Fruit fly (Drosophila melanogaster) whole organism, embryonic: ENCODE data around the gene CG13404.
A peak's percentile ranks its signal among the peaks of the same experiment; 100 is the strongest.

ENCODE experiments used
- Ada2b ChIP-seq: fragments of 200-800 bp; sonication (Bioruptor generic); IDR thresholded peaks from 2 replicates; pipeline ENCODE4 v1.3.6; 2022; ENCODE audit warnings: missing biosample characterization, missing genetic modification characterization
- Aef1 ChIP-seq: fragments of 200-800 bp; sonication (Bioruptor generic); IDR thresholded peaks from 3 replicates; pipeline ENCODE4 v1.3.6; 2022; ENCODE audit warnings: missing biosample characterization, missing genetic modification characterization
- Atf3 ChIP-seq: fragments of 200-800 bp; sonication (Bioruptor generic); optimal IDR thresholded peaks from 3 replicates; lab custom pipeline; 2016; ENCODE audit warnings: missing biosample characterization, missing genetic modification characterization
- Atf6 ChIP-seq: fragments of 200-800 bp; sonication (Bioruptor generic); IDR thresholded peaks from 2 replicates; pipeline ENCODE4 v1.3.6; 2022; ENCODE audit warnings: missing biosample characterization, missing genetic modification characterization
- CG10274 ChIP-seq: fragments of 200-800 bp; sonication (Bioruptor generic); optimal IDR thresholded peaks from 3 replicates; lab custom pipeline; 2017; ENCODE audit warnings: missing biosample characterization, mild to moderate bottlenecking, missing genetic modification characterization
- CG10431 ChIP-seq: fragments of 200-800 bp; sonication (Bioruptor generic); optimal IDR thresholded peaks from 3 replicates; lab custom pipeline; 2018; ENCODE audit warnings: missing biosample characterization, mild to moderate bottlenecking, missing genetic modification characterization
- CG12219 ChIP-seq: fragments of 200-800 bp; sonication (Bioruptor generic); optimal IDR thresholded peaks from 3 replicates; lab custom pipeline; 2018; ENCODE audit warnings: missing biosample characterization, mild to moderate bottlenecking, missing genetic modification characterization
- CG1233 ChIP-seq: fragments of 200-800 bp; sonication (Bioruptor generic); optimal IDR thresholded peaks from 4 replicates; lab custom pipeline; 2018; ENCODE audit warnings: missing biosample characterization, mild to moderate bottlenecking, missing genetic modification characterization
- CG13775 ChIP-seq: fragments of 200-800 bp; sonication (Bioruptor generic); optimal IDR thresholded peaks from 3 replicates; lab custom pipeline; 2017; ENCODE audit warnings: missing biosample characterization, mild to moderate bottlenecking, missing genetic modification characterization
- CG14860 ChIP-seq: fragments of 200-800 bp; sonication (Bioruptor generic); IDR thresholded peaks from 3 replicates; pipeline ENCODE4 v1.3.6; 2022; ENCODE audit warnings: missing biosample characterization, missing genetic modification characterization; ENCODE audit not compliant: partially characterized antibody
- CG16863 ChIP-seq: fragments of 200-800 bp; sonication (Bioruptor generic); optimal IDR thresholded peaks from 3 replicates; lab custom pipeline; 2016; ENCODE audit warnings: missing biosample characterization, missing genetic modification characterization
- CG17385 ChIP-seq: fragments of 200-800 bp; sonication (Bioruptor generic); optimal IDR thresholded peaks from 3 replicates; lab custom pipeline; 2018; ENCODE audit warnings: missing biosample characterization, mild to moderate bottlenecking, missing genetic modification characterization
- CG17612 ChIP-seq: fragments of 200-800 bp; sonication (Bioruptor generic); IDR thresholded peaks from 2 replicates; pipeline ENCODE4 v1.3.6; 2022; ENCODE audit warnings: missing biosample characterization, missing genetic modification characterization
- CG2116 ChIP-seq: fragments of 200-800 bp; sonication (Bioruptor generic); optimal IDR thresholded peaks from 3 replicates; lab custom pipeline; 2018; ENCODE audit warnings: missing biosample characterization, mild to moderate bottlenecking, missing genetic modification characterization
- CG30431 ChIP-seq: fragments of 200-800 bp; sonication (Bioruptor generic); optimal IDR thresholded peaks from 2 replicates; lab custom pipeline; 2017; ENCODE audit warnings: missing biosample characterization, missing genetic modification characterization
- CG3163 ChIP-seq: fragments of 200-800 bp; sonication (Bioruptor generic); optimal IDR thresholded peaks from 3 replicates; lab custom pipeline; 2016; ENCODE audit warnings: missing biosample characterization, missing genetic modification characterization
- CG34422 ChIP-seq: fragments of 200-800 bp; sonication (Bioruptor generic); IDR thresholded peaks from 3 replicates; pipeline ENCODE4 v1.3.6; 2022; ENCODE audit warnings: missing biosample characterization, missing genetic modification characterization
- CG4328 ChIP-seq: fragments of 200-800 bp; sonication (Bioruptor generic); optimal IDR thresholded peaks from 3 replicates; lab custom pipeline; 2017; ENCODE audit warnings: missing biosample characterization, missing genetic modification reagents, missing genetic modification characterization
- CG7928 ChIP-seq: fragments of 200-800 bp; sonication (Bioruptor generic); optimal IDR thresholded peaks from 2 replicates; lab custom pipeline; 2017; ENCODE audit warnings: missing biosample characterization, mild to moderate bottlenecking, missing genetic modification characterization
- CG7987 ChIP-seq: fragments of 200-800 bp; sonication (Bioruptor generic); optimal IDR thresholded peaks from 2 replicates; lab custom pipeline; 2018; ENCODE audit warnings: missing biosample characterization, mild to moderate bottlenecking, missing genetic modification characterization, moderate library complexity
- CG8765 ChIP-seq: fragments of 200-800 bp; sonication (Bioruptor generic); IDR thresholded peaks from 2 replicates; pipeline ENCODE4 v1.3.6; 2022; ENCODE audit warnings: missing biosample characterization, missing genetic modification characterization
- Chrac-16 ChIP-seq: fragments of 200-800 bp; sonication (Bioruptor generic); optimal IDR thresholded peaks from 3 replicates; lab custom pipeline; 2016; ENCODE audit warnings: missing biosample characterization, missing genetic modification characterization
- Deaf1 ChIP-seq: fragments of 200-800 bp; optimal IDR thresholded peaks from 3 replicates; lab custom pipeline; 2019; ENCODE audit warnings: missing biosample characterization, mild to moderate bottlenecking, missing genetic modification characterization, moderate library complexity
- ERR ChIP-seq: fragments of 200-800 bp; sonication (Bioruptor generic); optimal IDR thresholded peaks from 2 replicates; lab custom pipeline; 2016; ENCODE audit warnings: missing biosample characterization, missing genetic modification characterization
- Eip74EF ChIP-seq, 2 experiments: fragments of 200-800 bp in 1 of 2; fragments of >200 bp in 1 of 2; sonication (Bioruptor generic) in 1 of 2; optimal IDR thresholded peaks; 2 replicates each; lab custom pipeline; 2017 to 2019; ENCODE audit warnings: missing biosample characterization in 2 of 2, missing genetic modification characterization in 2 of 2, mild to moderate bottlenecking in 1 of 2, moderate library complexity in 1 of 2
- Med ChIP-seq: fragments of 200-800 bp; sonication (Bioruptor generic); peaks from one replicate; lab custom pipeline; 2016; ENCODE audit warnings: missing biosample characterization, missing genetic modification characterization, mild to moderate bottlenecking, inconsistent platforms, moderate library complexity
- PHDP ChIP-seq: fragments of 200-800 bp; sonication (Bioruptor generic); optimal IDR thresholded peaks from 3 replicates; lab custom pipeline; 2018; ENCODE audit warnings: missing biosample characterization, mild to moderate bottlenecking, missing genetic modification characterization, moderate library complexity
- Rfx ChIP-seq: fragments of 200-800 bp; sonication (Bioruptor generic); IDR thresholded peaks from 2 replicates; pipeline ENCODE4 v1.3.6; 2022; ENCODE audit warnings: missing biosample characterization, missing genetic modification characterization
- Side ChIP-seq: fragments of 200-800 bp; sonication (Bioruptor generic); optimal IDR thresholded peaks from 2 replicates; lab custom pipeline; 2016; ENCODE audit warnings: missing biosample characterization, missing genetic modification characterization
- YL-1 ChIP-seq: fragments of 200-800 bp; sonication (Bioruptor generic); optimal IDR thresholded peaks from 3 replicates; lab custom pipeline; 2017; ENCODE audit warnings: missing biosample characterization, mild to moderate bottlenecking, missing genetic modification characterization
- amos ChIP-seq: fragments of 200-800 bp; sonication (Bioruptor generic); IDR thresholded peaks from 2 replicates; pipeline ENCODE4 v1.3.6; 2022; ENCODE audit warnings: missing biosample characterization, missing genetic modification characterization; ENCODE audit not compliant: partially characterized antibody
- bbx ChIP-seq: fragments of 200-800 bp; sonication (Bioruptor generic); IDR thresholded peaks from 2 replicates; pipeline ENCODE4 v1.3.6; 2022; ENCODE audit warnings: missing biosample characterization, missing genetic modification characterization; ENCODE audit not compliant: partially characterized antibody
- caup ChIP-seq: fragments of 200-800 bp; sonication (Bioruptor generic); optimal IDR thresholded peaks from 3 replicates; lab custom pipeline; 2017; ENCODE audit warnings: missing biosample characterization, mild to moderate bottlenecking, missing genetic modification characterization, moderate library complexity; ENCODE audit not compliant: severe bottlenecking
- chif ChIP-seq, 2 experiments: fragments of 200-800 bp; sonication (Bioruptor generic); optimal IDR thresholded peaks; 3 replicates each; lab custom pipeline; 2016; ENCODE audit warnings: missing biosample characterization in 2 of 2, missing genetic modification characterization in 2 of 2
- chinmo ChIP-seq: fragments of 200-800 bp; sonication (Bioruptor generic); IDR thresholded peaks from 4 replicates; pipeline ENCODE4 v1.3.6; 2022; ENCODE audit warnings: missing biosample characterization, missing genetic modification characterization; ENCODE audit not compliant: partially characterized antibody
- ci ChIP-seq: fragments of 200-800 bp; sonication (Bioruptor generic); IDR thresholded peaks from 3 replicates; pipeline ENCODE4 v1.3.6; 2022; ENCODE audit warnings: missing biosample characterization, missing genetic modification characterization
- dimm ChIP-seq: fragments of 200-800 bp; sonication (Bioruptor generic); IDR thresholded peaks from 2 replicates; pipeline ENCODE4 v1.3.6; 2022; ENCODE audit warnings: missing biosample characterization, missing genetic modification characterization
- dmrt99B ChIP-seq: fragments of 200-800 bp; sonication (Bioruptor generic); optimal IDR thresholded peaks from 2 replicates; lab custom pipeline; 2018; ENCODE audit warnings: missing biosample characterization, mild to moderate bottlenecking, missing genetic modification characterization, moderate library complexity
- dpn ChIP-seq, 2 experiments: fragments of 200-800 bp; sonication (Bioruptor generic); optimal IDR thresholded peaks; 3 replicates each; lab custom pipeline; 2016; ENCODE audit warnings: missing biosample characterization in 2 of 2, missing genetic modification characterization in 2 of 2
- eyg ChIP-seq: fragments of 200-800 bp; sonication (Bioruptor generic); optimal IDR thresholded peaks from 3 replicates; lab custom pipeline; 2016; ENCODE audit warnings: missing biosample characterization, missing genetic modification characterization
- fru ChIP-seq: fragments of >200 bp; optimal IDR thresholded peaks from 2 replicates; lab custom pipeline; 2017
- hb ChIP-seq: fragments of 200-800 bp; sonication (Bioruptor generic); IDR thresholded peaks from 3 replicates; pipeline ENCODE4 v1.3.6; 2022; ENCODE audit warnings: missing biosample characterization, missing genetic modification characterization; ENCODE audit not compliant: partially characterized antibody
- her ChIP-seq: fragments of 200-800 bp; sonication (Bioruptor generic); optimal IDR thresholded peaks from 2 replicates; lab custom pipeline; 2016; ENCODE audit warnings: missing biosample characterization, missing genetic modification characterization
- mam ChIP-seq: fragments of 200-800 bp; sonication (Bioruptor generic); optimal IDR thresholded peaks from 3 replicates; lab custom pipeline; 2016; ENCODE audit warnings: missing biosample characterization, missing genetic modification characterization
- pita ChIP-seq: fragments of 200-800 bp; sonication (Bioruptor generic); optimal IDR thresholded peaks from 2 replicates; lab custom pipeline; 2017; ENCODE audit warnings: missing biosample characterization, mild to moderate bottlenecking, missing genetic modification characterization
- pzg ChIP-seq: fragments of 200-800 bp; sonication (Bioruptor generic); optimal IDR thresholded peaks from 3 replicates; lab custom pipeline; 2018; ENCODE audit warnings: missing biosample characterization, mild to moderate bottlenecking, missing genetic modification characterization, moderate library complexity
- sens ChIP-seq: fragments of 200-800 bp; sonication (Bioruptor generic); peaks from one replicate; lab custom pipeline; 2016; ENCODE audit warnings: missing biosample characterization, missing genetic modification characterization
- trem ChIP-seq: fragments of 200-800 bp; optimal IDR thresholded peaks from 3 replicates; lab custom pipeline; 2019; ENCODE audit warnings: missing biosample characterization, mild to moderate bottlenecking, missing genetic modification characterization, moderate library complexity
- unc-4 ChIP-seq: fragments of 200-800 bp; sonication (Bioruptor generic); IDR thresholded peaks from 2 replicates; pipeline ENCODE4 v1.3.6; 2022; ENCODE audit warnings: missing biosample characterization, missing genetic modification characterization; ENCODE audit not compliant: partially characterized antibody
- unpg ChIP-seq: fragments of 200-800 bp; sonication (Bioruptor generic); optimal IDR thresholded peaks from 3 replicates; lab custom pipeline; 2018; ENCODE audit warnings: missing biosample characterization, mild to moderate bottlenecking, missing genetic modification characterization, moderate library complexity
- wek ChIP-seq: fragments of 200-800 bp; sonication (Bioruptor generic); optimal IDR thresholded peaks from 3 replicates; lab custom pipeline; 2018; ENCODE audit warnings: missing biosample characterization, mild to moderate bottlenecking, missing genetic modification characterization, moderate library complexity

Gene CG13404

dm6 chrX:14234468-14234867 is 31.6 kb downstream of the CG13404 start (continued):
- TF ChIP-seq Rfx (GFP tag; lab: Robert Waterston, UW) (no peak), eyg (GFP tag; lab: Kevin White, UChicago) (no peak), Aef1 (GFP tag; lab: Robert Waterston, UW) (no peak), ci (GFP tag; lab: Robert Waterston, UW) (peak; percentile 54; the same call in 2 of the 3 replicates), chif (GFP tag; optimal IDR thresholded peaks at IDR 0.05; lab: Kevin White, UChicago) (no peak), mam (GFP tag; lab: Kevin White, UChicago) (no peak), CG16863 (GFP tag; lab: Kevin White, UChicago) (no peak), fru (lab: Kevin White, UChicago) (no peak), dimm (GFP tag; lab: Robert Waterston, UW) (no peak), Eip74EF (GFP tag; optimal IDR thresholded peaks at IDR 0.05; lab: Kevin White, UChicago) (no peak), CG7987 (GFP tag; lab: Kevin White, UChicago) (no peak), PHDP (tag; lab: Kevin White, UChicago) (no peak), amos (no peak), unc-4 (GFP tag; lab: Robert Waterston, UW) (no peak), CG34422 (GFP tag; lab: Robert Waterston, UW) (no peak), dmrt99B (no peak), chinmo (GFP tag; lab: Robert Waterston, UW) (no peak), CG4328 (no peak), Atf6 (GFP tag; lab: Robert Waterston, UW) (no peak), CG12219 (GFP tag; lab: Kevin White, UChicago) (peak; percentile 25), bbx (GFP tag; lab: Robert Waterston, UW) (no peak), pita (GFP tag; lab: Kevin White, UChicago) (no peak), unpg (GFP tag; lab: Kevin White, UChicago) (peak; percentile 35), caup (GFP tag; lab: Kevin White, UChicago) (no peak), pzg (no peak), wek (GFP tag; lab: Kevin White, UChicago) (peak; percentile 74), sens (GFP tag; lab: Kevin White, UChicago) (peak; percentile 3), her (GFP tag; lab: Kevin White, UChicago) (no peak), Side (GFP tag; lab: Kevin White, UChicago) (no peak), CG1233 (GFP tag; lab: Kevin White, UChicago) (peak; percentile 12), CG17385 (GFP tag; lab: Kevin White, UChicago) (peak; percentile 41)

- TF ChIP-seq CG13775 (GFP tag; lab: Kevin White, UChicago) (peak; percentile 69), Med (GFP tag; lab: Kevin White, UChicago) (peak; percentile 60), unc-4 (GFP tag; lab: Robert Waterston, UW) (peak; percentile 96), trem (tag; lab: Kevin White, UChicago) (peak; percentile 50), Deaf1 (peak; percentile 14), YL-1 (no peak), CG14860 (peak; percentile 94), CG10431 (GFP tag; lab: Kevin White, UChicago) (no peak), CG3163 (GFP tag; lab: Kevin White, UChicago) (no peak), Atf3 (GFP tag; lab: Kevin White, UChicago) (no peak), CG2116 (GFP tag; lab: Kevin White, UChicago) (peak; percentile 60), ERR (GFP tag; lab: Kevin White, UChicago) (no peak), Ada2b (0 out of 2 replicates have a peak, but pooled peaks have one; percentile 13), Chrac-16 (peak; percentile 37), CG30431 (no peak), CG10274 (no peak), CG8765 (GFP tag; lab: Robert Waterston, UW) (no peak), CG17612 (GFP tag; lab: Robert Waterston, UW) (no peak), hb (GFP tag; lab: Robert Waterston, UW) (peak; percentile 93), dpn (GFP tag; optimal IDR thresholded peaks at IDR 0.05; lab: Kevin White, UChicago) (peak in 1 of 2 experiments; percentile 4), CG7928 (GFP tag; lab: Kevin White, UChicago) (no peak)
Measured at dm6 chrX:14233843-14234337, 32.2 kb downstream of the CG13404 start, which contains the start of gene CG42271. TSS of gene CG42271 (minus strand) at chrX:14234066.
